Worm (Caenorhabditis elegans) whole organism, L1 larva: ENCODE measurements around the gene C09E8.1.

Experiments
- C16A3.4 ChIP-seq: fragments of 150-350 bp; optimal IDR thresholded peaks from 2 replicates; lab custom pipeline; 2014; ENCODE audit warnings: missing biosample characterization, missing genetic modification characterization
- ceh-88 ChIP-seq: fragments of 200-800 bp; sonication (Bioruptor generic); IDR thresholded peaks from 2 replicates; pipeline ENCODE4 v1.3.6; 2022; ENCODE audit warnings: missing genetic modification characterization, missing compliant biosample characterization
- grh-1 ChIP-seq: fragments of 200-800 bp; sonication (Bioruptor generic); IDR thresholded peaks from 2 replicates; pipeline ENCODE4 v1.3.6; 2022; ENCODE audit warnings: missing genetic modification reagents, missing genetic modification characterization, missing compliant biosample characterization
- jun-1 ChIP-seq: fragments of 150-350 bp; optimal IDR thresholded peaks from 2 replicates; lab custom pipeline; 2014; ENCODE audit warnings: missing biosample characterization, missing genetic modification reagents, missing genetic modification characterization
- lin-35 ChIP-seq, 2 experiments: fragments of 150-350 bp; optimal IDR thresholded peaks; 2 replicates each; lab custom pipeline; 2014; ENCODE audit warnings: missing biosample characterization in 2 of 2, missing genetic modification characterization in 2 of 2, missing genetic modification reagents in 2 of 2
- nhr-11 ChIP-seq: fragments of 150-350 bp; optimal IDR thresholded peaks from 2 replicates; lab custom pipeline; 2014; ENCODE audit warnings: missing biosample characterization, missing genetic modification characterization
- nhr-90 ChIP-seq: sonication (generic microtip); optimal IDR thresholded peaks from 2 replicates; lab custom pipeline; 2016; ENCODE audit warnings: mild to moderate bottlenecking, missing genetic modification characterization, missing compliant biosample characterization; ENCODE audit not compliant: poor library complexity
- swsn-7 ChIP-seq: sonication (generic microtip); optimal IDR thresholded peaks from 2 replicates; lab custom pipeline; 2016; ENCODE audit warnings: missing genetic modification characterization, missing compliant biosample characterization
- unc-130 ChIP-seq: fragments of 150-350 bp; optimal IDR thresholded peaks from 2 replicates; lab custom pipeline; 2017; ENCODE audit warnings: missing biosample characterization, missing genetic modification characterization, inconsistent platforms
- unc-62 ChIP-seq: fragments of 150-350 bp; optimal IDR thresholded peaks from 2 replicates; lab custom pipeline; 2014; ENCODE audit warnings: missing biosample characterization, missing genetic modification reagents, missing genetic modification characterization

- no peak for TF ChIP-seq lin-35 (GFP tag; optimal IDR thresholded peaks at IDR 0.05; lab: Kevin White, UChicago)
- no peak for TF ChIP-seq unc-130
- no peak for TF ChIP-seq jun-1 (tag; lab: Kevin White, UChicago)
- TF ChIP-seq nhr-11 (tag; lab: Kevin White, UChicago): no peak
- TF ChIP-seq C16A3.4 (tag; lab: Kevin White, UChicago): no peak
- TF ChIP-seq swsn-7 (tag; lab: Kevin White, UChicago): no peak
- no peak for TF ChIP-seq ceh-88
- no peak for TF ChIP-seq nhr-90 (tag; lab: Kevin White, UChicago)
- no peak for TF ChIP-seq unc-62 (GFP tag; lab: Kevin White, UChicago)
- no peak for TF ChIP-seq grh-1 (GFP tag; lab: Robert Waterston, UW)
Measured at ce11 chrII:608341-608740, 52.1 kb downstream of the C09E8.1 start, which contains the start of gene W04H10.6.
